Fruit fly (Drosophila melanogaster): ENCODE measurements around the gene CG34256.

The CG34256 gene

DNA sequence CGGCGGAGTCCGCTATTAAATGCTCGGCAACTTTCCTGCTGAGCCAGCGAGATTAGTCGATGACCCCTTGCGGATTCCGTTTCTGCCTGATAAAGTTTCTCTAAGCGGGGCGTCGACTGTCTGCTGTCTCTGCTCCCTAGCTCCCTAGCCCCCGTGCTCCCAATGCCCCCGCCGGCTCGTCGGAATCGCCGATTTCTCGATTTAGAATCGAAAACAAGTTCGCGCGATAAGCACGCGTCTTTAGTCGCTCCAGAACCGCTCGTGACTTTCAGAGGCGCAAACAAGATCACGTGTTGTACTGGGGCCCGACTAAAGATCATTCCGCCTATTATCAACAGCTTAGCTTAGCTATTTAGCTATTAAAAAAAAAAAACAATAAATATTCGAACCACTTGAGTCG lies 3.2 kb upstream of the CG34256 start:
- peak; percentile 64 for TF ChIP-seq noc (tag; optimal IDR thresholded peaks at IDR 0.05)

DNA sequence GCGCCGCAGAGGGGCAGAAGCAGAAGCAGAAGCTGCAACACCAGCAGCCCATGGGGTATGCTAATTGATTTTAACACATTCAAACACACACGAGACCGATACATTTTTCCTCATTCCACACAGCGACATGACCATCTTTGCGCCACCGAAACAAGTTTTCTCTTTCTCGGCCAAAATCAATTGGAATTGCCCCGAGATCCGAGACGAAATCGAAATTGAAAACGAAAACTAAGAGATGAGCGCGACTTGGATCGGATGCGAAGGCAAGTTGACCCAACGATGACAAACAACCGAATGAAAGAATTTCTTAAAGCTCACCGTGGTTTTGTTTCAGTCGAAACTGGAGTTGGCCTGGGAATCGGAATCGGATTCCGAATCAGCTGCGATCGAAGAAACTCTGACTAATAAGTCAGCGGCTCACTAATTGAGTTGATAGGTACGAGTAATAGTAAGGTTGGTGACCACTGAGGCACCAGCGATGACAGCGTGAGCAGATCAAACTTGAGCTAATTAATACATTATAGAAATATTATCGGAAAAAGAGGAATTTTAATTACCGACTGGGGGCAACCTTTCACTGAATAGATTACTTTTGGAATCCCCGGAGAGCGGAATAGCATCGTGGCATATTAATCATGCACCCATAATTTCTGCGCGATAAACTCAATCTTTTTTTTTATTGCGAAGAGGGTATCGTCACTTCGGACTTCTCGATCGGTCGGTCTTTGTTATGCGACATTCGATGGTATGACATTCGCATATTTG lies 1.4 kb downstream of the CG34256 start, which contains the start of gene CG11619:
TSS of gene CG11619 (minus strand) at position 269 of the 765 bp plus-strand sequence.
- TF ChIP-seq noc (tag; optimal IDR thresholded peaks at IDR 0.05) = peak; percentile 38

DNA sequence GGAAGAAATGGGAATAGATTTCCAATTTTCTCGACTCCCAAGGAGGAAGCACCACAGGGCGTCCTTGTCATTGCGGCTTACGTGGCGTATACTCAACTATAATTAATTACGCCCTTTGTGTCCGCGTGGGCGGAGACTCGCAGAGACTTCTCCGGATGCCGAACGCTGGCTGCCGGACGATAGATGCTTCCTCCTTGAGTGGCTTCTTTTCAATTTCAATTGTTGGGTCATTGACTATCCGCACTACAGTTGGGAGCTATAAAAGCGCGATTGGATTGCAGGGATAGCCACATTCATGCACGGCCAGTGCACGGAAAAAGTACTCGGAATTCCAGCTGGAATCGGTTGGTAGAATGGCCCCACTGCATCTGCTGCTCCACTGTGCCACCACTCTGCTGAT lies 5.0 kb downstream of the CG34256 start, which contains the start of gene CG14075:
TSS of gene CG14075 (plus strand) at position 301 of the 400 bp plus-strand sequence.
- TF ChIP-seq noc (tag; optimal IDR thresholded peaks at IDR 0.05) = no peak

DNA sequence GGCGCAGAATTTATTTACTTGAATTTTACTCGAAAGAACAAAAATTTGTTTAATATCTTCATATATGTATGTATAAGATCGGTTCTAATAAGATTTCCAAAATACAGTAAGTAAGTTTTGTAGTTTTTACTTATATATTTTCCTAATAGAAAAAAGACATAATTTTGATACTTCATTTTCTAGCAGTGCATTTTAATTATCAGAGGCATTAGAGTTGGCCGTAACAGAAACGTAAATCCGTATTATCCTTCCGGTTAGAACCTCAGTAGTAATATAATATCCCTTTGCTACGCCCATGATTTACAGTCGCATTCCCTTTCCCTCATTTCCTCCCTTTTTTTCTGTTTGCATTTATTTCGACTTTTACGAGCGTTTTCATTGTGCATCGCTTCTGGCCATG lies 12.9 kb downstream of the CG34256 start:
- no peak for TF ChIP-seq noc (tag; optimal IDR thresholded peaks at IDR 0.05)

DNA sequence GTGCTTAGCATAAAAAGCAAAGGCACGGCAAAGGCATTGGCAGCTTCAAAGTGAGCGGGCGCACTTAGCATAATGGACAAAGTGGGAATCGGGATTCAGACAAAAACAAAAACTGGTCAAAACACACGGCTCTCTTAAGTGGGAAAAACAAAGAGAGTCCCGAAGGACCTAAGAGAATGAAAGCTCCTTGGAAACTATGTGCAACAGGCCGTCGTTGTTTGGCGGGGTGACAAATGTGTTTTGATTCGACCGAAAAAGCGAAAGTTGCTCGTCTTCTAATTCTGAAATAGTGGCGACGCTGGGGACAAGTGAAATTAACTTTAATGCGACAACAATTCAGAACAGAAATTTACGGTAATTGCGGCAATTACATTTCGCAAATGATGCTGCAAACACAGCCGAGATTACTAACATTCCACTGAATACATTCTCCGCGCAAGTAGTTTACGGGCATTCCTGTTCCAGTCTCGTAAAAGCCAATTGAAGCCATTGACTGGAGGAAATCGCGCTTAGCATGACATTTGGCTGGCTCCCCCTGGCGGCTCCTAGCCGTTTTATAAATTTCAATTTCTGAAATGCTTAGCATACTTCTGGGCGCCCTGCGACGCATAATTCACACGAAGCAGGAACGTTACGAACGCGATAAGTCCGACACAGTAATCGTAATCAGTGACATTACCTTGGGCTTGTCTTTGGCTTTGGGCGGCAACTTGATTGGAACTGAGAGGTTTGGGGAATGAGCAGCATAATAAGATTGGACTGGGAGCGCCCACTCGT lies 21.2 kb downstream of the CG34256 start:
- TF ChIP-seq noc (tag; optimal IDR thresholded peaks at IDR 0.05) = no peak

DNA sequence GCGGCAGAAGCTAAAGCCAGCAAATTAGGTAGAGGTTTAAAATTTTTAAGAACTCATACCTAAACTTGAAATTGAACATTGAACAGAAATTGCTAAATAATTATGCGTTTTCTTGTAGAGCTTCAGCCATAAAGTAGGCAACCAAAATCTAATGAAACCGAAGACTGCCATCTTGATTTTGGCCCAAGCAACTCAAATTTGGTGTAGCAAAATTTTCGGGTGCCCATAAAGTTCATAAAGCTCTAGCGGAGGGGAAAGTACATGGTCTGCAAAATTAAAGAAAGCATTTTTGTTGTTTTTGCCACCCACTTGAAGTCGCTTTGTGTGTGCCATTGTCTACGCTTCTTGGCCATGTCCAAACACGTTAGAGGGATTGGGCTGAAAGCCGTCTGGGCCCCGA lies 32.6 kb downstream of the CG34256 start:
- no peak for TF ChIP-seq noc (tag; optimal IDR thresholded peaks at IDR 0.05)

DNA sequence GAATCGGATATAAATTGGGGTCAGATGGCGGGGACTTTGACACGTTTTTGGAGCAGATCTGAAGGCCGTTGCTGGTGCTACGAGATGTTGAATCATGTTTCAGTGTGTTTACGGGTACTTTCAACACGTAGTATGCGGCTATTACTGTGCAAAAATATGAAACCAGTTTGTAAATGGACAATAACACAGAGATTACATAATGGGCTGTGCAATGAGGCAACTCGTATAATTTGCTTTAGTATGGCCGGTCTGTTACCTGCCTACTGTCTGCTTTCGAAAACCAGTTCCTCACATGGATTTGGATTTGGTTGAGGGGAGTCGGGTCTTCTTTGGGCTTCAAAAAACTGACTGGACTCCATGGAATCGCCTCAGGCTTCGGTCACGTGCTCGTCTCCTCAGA lies 37.2 kb downstream of the CG34256 start:
- TF ChIP-seq noc (tag; optimal IDR thresholded peaks at IDR 0.05) = no peak

DNA sequence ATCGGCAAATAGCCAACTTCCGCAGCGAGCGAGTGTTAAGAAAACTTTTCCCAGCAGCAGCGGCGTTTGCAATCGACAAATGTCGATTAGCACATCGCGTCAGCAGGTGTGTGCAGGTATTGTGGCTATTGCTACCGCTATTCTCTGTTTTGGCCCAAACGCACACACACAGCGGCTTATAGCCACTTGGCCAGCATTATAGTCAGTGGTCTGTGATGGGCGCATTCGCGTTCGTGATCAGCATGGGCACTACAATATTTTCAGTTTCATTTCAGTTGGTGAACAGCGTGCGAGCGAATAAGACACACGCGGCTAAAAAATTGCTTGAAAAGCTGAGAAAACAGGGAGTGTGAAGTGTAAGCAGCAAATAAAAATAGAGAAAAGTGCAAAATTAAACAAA lies 39.3 kb downstream of the CG34256 start, which contains the start of gene CG6836:
TSS of gene CG6836 (plus strand) at position 271 of the 400 bp plus-strand sequence.
- TF ChIP-seq noc (tag; optimal IDR thresholded peaks at IDR 0.05) = no peak

DNA sequence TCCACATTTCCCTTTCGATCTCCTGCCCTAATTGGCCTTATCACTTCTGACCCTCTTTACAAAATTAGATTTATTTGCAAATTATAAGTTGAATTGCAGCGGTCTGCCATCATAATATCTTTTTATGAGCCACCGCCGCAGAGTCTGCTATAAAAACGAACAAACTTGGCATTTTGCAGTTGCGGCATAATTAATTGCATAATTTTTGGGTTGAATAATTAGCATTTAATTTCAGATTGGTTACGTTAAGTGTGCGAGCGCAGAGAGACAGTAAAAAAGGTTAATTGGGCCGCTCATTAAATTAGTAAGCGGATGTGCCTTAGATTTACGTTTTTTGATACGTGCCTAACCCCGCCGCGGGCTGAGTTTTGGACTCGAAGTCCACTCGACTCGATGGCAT lies 40.5 kb downstream of the CG34256 start:
- no peak for TF ChIP-seq noc (tag; optimal IDR thresholded peaks at IDR 0.05)

DNA sequence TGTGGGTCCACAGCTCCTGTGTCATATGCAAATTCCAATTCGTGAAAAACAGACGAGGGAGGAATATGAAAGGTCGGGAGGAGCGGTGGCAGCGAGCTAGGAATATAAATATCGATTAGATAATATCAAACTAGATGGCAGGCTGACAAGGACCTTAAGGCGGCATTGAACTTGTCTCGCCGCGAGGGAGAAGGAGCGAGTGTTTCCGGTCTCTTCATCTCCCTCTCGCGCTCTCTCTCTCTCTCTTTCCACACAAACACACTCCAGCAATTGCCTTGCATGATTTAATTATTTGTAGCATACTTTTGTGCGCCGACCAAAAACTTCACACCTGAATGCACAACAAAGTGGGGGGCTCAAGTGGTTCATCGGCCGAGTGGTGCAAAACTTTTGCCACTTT lies 42.7 kb downstream of the CG34256 start:
- no peak for TF ChIP-seq noc (tag; optimal IDR thresholded peaks at IDR 0.05)

DNA sequence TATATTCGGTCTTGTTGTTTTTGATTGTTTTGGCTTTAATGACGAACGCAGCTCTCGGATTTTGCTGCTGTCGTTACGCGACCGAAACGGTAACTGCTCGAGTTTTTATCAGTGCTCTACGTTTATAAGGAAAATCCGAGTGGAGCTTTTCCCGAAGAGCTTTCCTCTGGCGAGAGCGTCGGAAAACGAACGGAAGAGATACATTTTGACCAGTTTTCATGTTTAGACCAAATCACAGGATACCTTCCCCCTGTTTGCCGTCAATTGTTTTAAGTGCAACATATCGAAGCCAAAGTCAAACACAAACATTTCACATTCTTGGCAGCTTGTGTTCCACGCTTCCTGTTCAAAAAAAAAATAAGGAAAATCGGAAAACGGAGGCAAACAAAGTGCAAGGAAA lies 43.7 kb downstream of the CG34256 start, which contains the start of gene CG32204:
TSS of gene CG32204 (minus strand) at position 101 of the 400 bp plus-strand sequence.
- TF ChIP-seq noc (tag; optimal IDR thresholded peaks at IDR 0.05) = no peak
